Fruit fly (Drosophila melanogaster) whole organism, adult: Measurements from ENCODE around the gene CG10553.
A peak's percentile ranks its signal among the peaks of the same experiment; 100 is the strongest.

Experiments used
- CG11617 ChIP-seq: fragments of 200-800 bp; sonication (Bioruptor generic); optimal IDR thresholded peaks from 2 replicates; lab custom pipeline; 2017; ENCODE audit warnings: mild to moderate bottlenecking, missing biosample characterization, missing genetic modification reagents, missing genetic modification characterization
- CG1620 ChIP-seq: fragments of 200-800 bp; sonication (Bioruptor generic); optimal IDR thresholded peaks from 2 replicates; lab custom pipeline; 2016; ENCODE audit warnings: missing biosample characterization, missing genetic modification characterization
- Crg-1 ChIP-seq: fragments of 200-800 bp; sonication (Bioruptor generic); optimal IDR thresholded peaks from 2 replicates; lab custom pipeline; 2016; ENCODE audit warnings: missing biosample characterization, missing genetic modification characterization
- Hr96 ChIP-seq: fragments of 200-800 bp; sonication (Bioruptor generic); optimal IDR thresholded peaks from 2 replicates; lab custom pipeline; 2016; ENCODE audit warnings: missing biosample characterization, missing genetic modification characterization
- cnc ChIP-seq, 2 experiments: fragments of >200 bp; optimal IDR thresholded peaks; 2 replicates each; lab custom pipeline; 2017
- kay ChIP-seq: fragments of 200-800 bp; sonication (Bioruptor generic); peaks from one replicate; lab custom pipeline; 2016; ENCODE audit warnings: missing biosample characterization, missing genetic modification characterization, borderline replicate concordance
- pad ChIP-seq: fragments of 200-800 bp; sonication (Bioruptor generic); optimal IDR thresholded peaks from 3 replicates; lab custom pipeline; 2017; ENCODE audit warnings: missing biosample characterization, missing genetic modification characterization, mild to moderate bottlenecking, moderate library complexity, missing genetic modification reagents
- toe ChIP-seq: fragments of 200-800 bp; sonication (Bioruptor generic); optimal IDR thresholded peaks from 2 replicates; lab custom pipeline; 2016; ENCODE audit warnings: missing biosample characterization, missing genetic modification characterization

- TF ChIP-seq pad (GFP tag; lab: Kevin White, UChicago) (peak; percentile 68), toe (GFP tag; lab: Kevin White, UChicago) (no peak), CG1620 (GFP tag; lab: Kevin White, UChicago) (no peak), cnc (optimal IDR thresholded peaks at IDR 0.05; lab: Kevin White, UChicago) (no peak), Crg-1 (GFP tag; lab: Kevin White, UChicago) (peak; percentile 20), kay (peak; percentile 93), Hr96 (GFP tag; lab: Kevin White, UChicago) (no peak), CG11617 (peak; percentile 82)
Measured at dm6 chr3R:25281165-25281564, 36.7 kb downstream of the CG10553 start, which contains the start of gene CG11892.
